Worm (Caenorhabditis elegans) whole organism, L4 larva: ENCODE measurements around the gene srsx-26.

ENCODE experiments used
- ama-1 ChIP-seq: fragments of 150-350 bp; optimal IDR thresholded peaks from 2 replicates; lab custom pipeline; 2014; ENCODE audit warnings: inconsistent platforms, mixed read lengths
- ceh-82 ChIP-seq: sonication (generic microtip); optimal IDR thresholded peaks from 2 replicates; lab custom pipeline; 2017; ENCODE audit warnings: missing biosample characterization, missing genetic modification characterization
- unc-130 ChIP-seq: sonication (generic microtip); optimal IDR thresholded peaks from 2 replicates; lab custom pipeline; 2016; ENCODE audit warnings: missing genetic modification reagents, missing genetic modification characterization, missing compliant biosample characterization

DNA sequence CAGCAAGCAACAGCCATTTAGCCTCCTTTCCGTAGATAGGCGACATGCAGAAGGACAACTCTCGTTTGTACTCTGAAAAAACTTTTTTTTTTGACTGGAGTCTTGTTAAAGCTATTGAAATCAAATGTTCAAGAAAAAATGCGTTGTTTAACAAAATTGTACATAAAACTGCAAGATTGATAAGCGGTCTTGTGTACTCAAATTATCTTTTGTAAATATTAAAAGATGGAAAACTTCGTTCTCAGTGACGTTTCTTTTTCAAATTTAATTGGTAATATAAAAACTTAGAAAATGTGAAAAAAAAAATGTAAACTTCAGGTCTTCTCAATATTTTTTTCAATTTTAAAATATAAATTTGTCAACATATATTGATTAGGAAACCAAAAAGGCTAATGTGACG lies 37.3 kb upstream of the srsx-26 start:
- TF ChIP-seq ama-1 (lab: Kevin White, UChicago), result no peak
- TF ChIP-seq unc-130 (GFP tag; lab: Kevin White, UChicago), result no peak
- no peak for TF ChIP-seq ceh-82 (tag; lab: Kevin White, UChicago)
